Worm (Caenorhabditis elegans) whole organism, L4 larva: ENCODE data around the gene ZC250.4.

Experiments used
- mep-1 ChIP-seq: fragments of 150-350 bp; sonication (generic microtip); optimal IDR thresholded peaks from 3 replicates; lab custom pipeline; 2014; ENCODE audit warnings: missing biosample characterization, missing genetic modification characterization
- nhr-41 ChIP-seq: fragments of 200-800 bp; sonication (Bioruptor generic); IDR thresholded peaks from 2 replicates; pipeline ENCODE4 v1.3.6; 2022; ENCODE audit warnings: missing genetic modification reagents, missing genetic modification characterization, missing compliant biosample characterization
- sdz-12 ChIP-seq: fragments of 200-800 bp; sonication (Bioruptor generic); optimal IDR thresholded peaks from 2 replicates; lab custom pipeline; 2018; ENCODE audit warnings: mild to moderate bottlenecking, missing genetic modification characterization, missing compliant biosample characterization
- zag-1 ChIP-seq: fragments of 150-350 bp; optimal IDR thresholded peaks from 2 replicates; lab custom pipeline; 2014; ENCODE audit warnings: missing biosample characterization, missing genetic modification characterization

DNA sequence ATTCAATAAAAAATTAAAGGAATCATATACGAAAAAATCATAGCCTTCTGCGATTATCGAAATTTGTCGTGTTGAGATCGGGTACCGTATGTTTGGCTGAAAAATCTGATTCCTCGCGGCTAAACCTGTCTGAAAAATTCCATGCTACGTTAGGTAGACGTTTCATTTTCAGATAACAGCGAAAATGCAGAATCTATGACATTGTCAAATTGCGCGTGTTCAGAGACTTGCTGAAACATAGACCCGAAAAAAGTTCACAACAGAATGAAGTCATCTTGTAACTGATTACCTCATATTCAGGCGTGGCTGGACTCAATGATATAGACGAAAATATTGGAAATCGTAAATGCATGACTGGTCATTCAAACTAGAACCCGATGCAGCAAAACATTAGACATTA is 20.6 kb upstream of the ZC250.4 start, which contains the start of gene srh-76:
- TF ChIP-seq sdz-12 (GFP tag; lab: Kevin White, UChicago) (no peak), zag-1 (tag; lab: Kevin White, UChicago) (no peak), nhr-41 (GFP tag; lab: Robert Waterston, UW) (no peak), mep-1 (tag; lab: Kevin White, UChicago) (no peak)
